Fruit fly (Drosophila melanogaster): ENCODE results near the gene cana.

cana gene

DNA sequence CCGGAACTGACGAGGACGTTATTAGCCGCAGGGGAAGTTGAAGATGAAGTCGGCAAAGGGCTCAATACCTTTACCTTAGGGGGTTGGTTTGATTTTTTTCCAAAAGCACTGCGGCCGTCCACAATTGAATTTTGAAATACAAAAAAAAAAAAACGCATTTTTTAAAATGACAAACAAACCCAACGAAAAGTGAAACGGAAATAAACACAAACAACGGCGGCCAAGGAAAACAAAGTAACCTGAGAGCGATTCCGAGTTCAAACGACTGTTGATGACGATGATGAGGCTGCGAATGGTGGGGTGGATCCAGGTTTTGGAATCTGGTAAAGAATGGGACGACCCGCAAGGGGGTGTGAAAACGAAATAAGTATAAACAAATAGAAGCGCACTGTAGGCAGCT lies 26.9 kb downstream of the cana start:
- TF ChIP-seq CG8301 (tag; optimal IDR thresholded peaks at IDR 0.05) (no peak), CG12605 (GFP tag; IDR thresholded peaks at IDR 0.05) (no peak), CG9948 (tag; optimal IDR thresholded peaks at IDR 0.05) (no peak), gl (tag; optimal IDR thresholded peaks at IDR 0.05) (no peak), Pif1A (GFP tag; optimal IDR thresholded peaks at IDR 0.05) (no peak), CG4496 (GFP tag; IDR thresholded peaks at IDR 0.05) (no peak), CG34367 (tag; optimal IDR thresholded peaks at IDR 0.05) (no peak), Snoo (tag; optimal IDR thresholded peaks at IDR 0.05) (no peak), Ets98B (GFP tag; IDR thresholded peaks at IDR 0.05) (no peak), CG8159 (tag; optimal IDR thresholded peaks at IDR 0.05) (no peak), fd96Ca (GFP tag; IDR thresholded peaks at IDR 0.05) (no peak), CG17806 (tag; optimal IDR thresholded peaks at IDR 0.05) (no peak), CG15710 (tag; optimal IDR thresholded peaks at IDR 0.05) (no peak), CG13204 (GFP tag; optimal IDR thresholded peaks at IDR 0.05) (no peak), D1 (tag; optimal IDR thresholded peaks at IDR 0.05) (no peak), CG10348 (GFP tag; IDR thresholded peaks at IDR 0.05) (no peak), Pif1B (GFP tag; optimal IDR thresholded peaks at IDR 0.05) (no peak)

- no peak for TF ChIP-seq CG8159 (tag; optimal IDR thresholded peaks at IDR 0.05)
- no peak for TF ChIP-seq CG34367 (tag; optimal IDR thresholded peaks at IDR 0.05)
- no peak for TF ChIP-seq CG12605 (GFP tag; IDR thresholded peaks at IDR 0.05)
- TF ChIP-seq Pif1A (GFP tag; optimal IDR thresholded peaks at IDR 0.05), result no peak
- TF ChIP-seq Snoo (tag; optimal IDR thresholded peaks at IDR 0.05), result no peak
- no peak for TF ChIP-seq CG4496 (GFP tag; IDR thresholded peaks at IDR 0.05)
- no peak for TF ChIP-seq D1 (tag; optimal IDR thresholded peaks at IDR 0.05)
- no peak for TF ChIP-seq Pif1B (GFP tag; optimal IDR thresholded peaks at IDR 0.05)
- no peak for TF ChIP-seq fd96Ca (GFP tag; IDR thresholded peaks at IDR 0.05)
- no peak for TF ChIP-seq CG13204 (GFP tag; optimal IDR thresholded peaks at IDR 0.05)
Measured at dm6 chr2L:11302507-11302906, 32.9 kb downstream of the cana start.

dm6 chr2L:11306091-11306490 lies 36.5 kb downstream of the cana start:
- no peak for TF ChIP-seq CG4496 (GFP tag; IDR thresholded peaks at IDR 0.05)
- TF ChIP-seq CG17806 (tag; optimal IDR thresholded peaks at IDR 0.05), result no peak
- no peak for TF ChIP-seq CG32121 (GFP tag; IDR thresholded peaks at IDR 0.05)
- no peak for TF ChIP-seq Ets98B (GFP tag; IDR thresholded peaks at IDR 0.05)
- no peak for TF ChIP-seq D1 (tag; optimal IDR thresholded peaks at IDR 0.05)
- peak; percentile 34 for TF ChIP-seq Pif1A (GFP tag; optimal IDR thresholded peaks at IDR 0.05)
- no peak for TF ChIP-seq EcR (GFP tag; optimal IDR thresholded peaks at IDR 0.05)
- TF ChIP-seq CG13204 (GFP tag; optimal IDR thresholded peaks at IDR 0.05), result no peak
- no peak for TF ChIP-seq CG10348 (GFP tag; IDR thresholded peaks at IDR 0.05)
- no peak for TF ChIP-seq CG9948 (tag; optimal IDR thresholded peaks at IDR 0.05)
- TF ChIP-seq CG15710 (tag; optimal IDR thresholded peaks at IDR 0.05), result peak; percentile 48
- TF ChIP-seq CG14655 (GFP tag; optimal IDR thresholded peaks at IDR 0.05), result no peak
- TF ChIP-seq CG8301 (tag; optimal IDR thresholded peaks at IDR 0.05), result no peak
- peak; percentile 25 for TF ChIP-seq Pif1B (GFP tag; optimal IDR thresholded peaks at IDR 0.05)
- peak; percentile 65 for TF ChIP-seq Snoo (tag; optimal IDR thresholded peaks at IDR 0.05)

dm6 chr2L:11307072-11307471 lies 37.5 kb downstream of the cana start:
- TF ChIP-seq fd96Ca (GFP tag; IDR thresholded peaks at IDR 0.05) (no peak), CG32121 (GFP tag; IDR thresholded peaks at IDR 0.05) (no peak), Pif1B (GFP tag; optimal IDR thresholded peaks at IDR 0.05) (no peak), CG15710 (tag; optimal IDR thresholded peaks at IDR 0.05) (peak; percentile 82), CG4496 (GFP tag; IDR thresholded peaks at IDR 0.05) (no peak), EcR (GFP tag; optimal IDR thresholded peaks at IDR 0.05) (no peak), rn (GFP tag; IDR thresholded peaks at IDR 0.05) (no peak), CG14655 (GFP tag; optimal IDR thresholded peaks at IDR 0.05) (peak; percentile 16), Pif1A (GFP tag; optimal IDR thresholded peaks at IDR 0.05) (no peak), D1 (tag; optimal IDR thresholded peaks at IDR 0.05) (no peak), CG17806 (tag; optimal IDR thresholded peaks at IDR 0.05) (peak; percentile 20), CG13204 (GFP tag; optimal IDR thresholded peaks at IDR 0.05) (no peak), CG34367 (tag; optimal IDR thresholded peaks at IDR 0.05) (peak; percentile 61), CG8301 (tag; optimal IDR thresholded peaks at IDR 0.05) (no peak), CG9948 (tag; optimal IDR thresholded peaks at IDR 0.05) (peak; percentile 47), CG10348 (GFP tag; IDR thresholded peaks at IDR 0.05) (no peak), Ets98B (GFP tag; IDR thresholded peaks at IDR 0.05) (no peak), CG8159 (tag; optimal IDR thresholded peaks at IDR 0.05) (peak; percentile 17), gl (tag; optimal IDR thresholded peaks at IDR 0.05) (no peak)

- no peak for TF ChIP-seq Snoo (tag; optimal IDR thresholded peaks at IDR 0.05)
- no peak for TF ChIP-seq EcR (GFP tag; optimal IDR thresholded peaks at IDR 0.05)
Measured at dm6 chr2L:11309806-11310205, 40.2 kb downstream of the cana start.

DNA sequence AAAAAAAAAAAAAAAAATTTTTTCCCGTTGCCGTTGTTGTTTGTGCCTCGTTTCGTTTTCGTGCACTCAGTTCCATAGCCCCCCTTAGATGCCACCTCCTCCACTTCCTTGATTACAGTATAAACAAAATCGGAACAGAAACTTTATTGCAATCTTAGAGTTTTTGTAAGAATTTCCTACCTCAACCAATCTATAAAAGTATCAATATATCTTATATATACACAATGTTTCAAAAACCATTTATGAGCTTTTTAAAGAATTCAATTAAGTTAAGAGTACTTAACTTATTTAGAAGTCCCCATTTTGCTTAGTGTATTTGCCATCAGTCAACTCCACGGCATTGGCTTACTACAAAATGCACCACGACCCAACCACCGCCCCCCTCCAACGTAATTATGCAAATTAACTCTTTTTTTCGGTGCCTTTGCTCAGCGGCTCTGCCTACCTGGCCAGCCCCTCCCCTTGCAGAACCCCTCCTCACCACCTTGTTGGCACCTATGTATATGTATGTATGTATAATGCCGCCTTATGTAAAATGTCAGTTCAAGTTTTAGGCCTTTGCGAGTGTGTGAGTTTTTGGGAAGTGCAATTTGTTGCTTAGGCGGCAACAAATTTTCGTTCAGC lies 48.2 kb downstream of the cana start:
- TF ChIP-seq CG15710 (tag; optimal IDR thresholded peaks at IDR 0.05) (no peak), CG13204 (GFP tag; optimal IDR thresholded peaks at IDR 0.05) (no peak), CG12605 (GFP tag; IDR thresholded peaks at IDR 0.05) (no peak)

DNA sequence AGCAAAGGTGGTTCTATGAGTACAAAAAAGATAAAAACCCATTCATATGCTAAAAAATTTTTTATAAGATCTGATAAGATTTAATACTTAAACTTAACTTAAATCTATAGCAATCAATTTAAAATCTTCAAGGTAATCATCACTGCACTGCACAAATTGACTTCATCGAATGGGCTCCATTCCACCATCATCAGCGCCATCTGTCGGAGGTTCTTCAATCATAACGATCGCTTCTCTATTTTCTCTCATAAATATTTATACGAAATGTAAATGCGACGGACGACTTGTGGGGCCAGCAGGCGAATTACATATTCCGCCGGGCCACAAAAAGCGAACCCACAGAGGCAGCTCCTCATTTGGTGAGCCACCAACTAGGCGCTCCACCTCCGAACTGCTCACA lies 48.9 kb downstream of the cana start:
- TF ChIP-seq gl (tag; optimal IDR thresholded peaks at IDR 0.05) (no peak), CG17806 (tag; optimal IDR thresholded peaks at IDR 0.05) (no peak), Snoo (tag; optimal IDR thresholded peaks at IDR 0.05) (no peak), Pif1A (GFP tag; optimal IDR thresholded peaks at IDR 0.05) (no peak), D1 (tag; optimal IDR thresholded peaks at IDR 0.05) (no peak), Ets98B (GFP tag; IDR thresholded peaks at IDR 0.05) (no peak), CG9948 (tag; optimal IDR thresholded peaks at IDR 0.05) (no peak), CG4496 (GFP tag; IDR thresholded peaks at IDR 0.05) (no peak)

Data from whole organism, pupa.